Worm (Caenorhabditis elegans): ENCODE data around the gene srbc-16.

DNA sequence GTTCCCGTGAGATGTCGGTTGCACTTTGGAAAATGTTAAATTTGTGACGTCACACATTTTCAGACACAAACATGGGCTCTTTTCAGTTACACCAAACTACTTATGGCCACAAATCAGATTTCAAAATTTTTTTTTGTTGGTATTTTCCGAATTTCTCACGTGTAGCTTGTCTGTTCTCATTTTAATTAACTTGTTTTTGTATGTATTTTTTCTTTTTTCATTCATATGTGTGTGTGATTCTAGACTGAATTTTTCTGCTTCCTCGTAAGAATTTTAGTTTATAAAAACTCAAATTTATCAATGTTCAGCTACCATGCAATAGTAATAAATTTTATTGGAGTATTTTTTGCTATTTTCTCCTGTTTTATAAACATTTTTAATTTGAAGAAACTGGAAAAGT, 25.0 kb upstream of the srbc-16 start, which contains the start of gene srbc-22:
- TF ChIP-seq ama-1 (optimal IDR thresholded peaks at IDR 0.05) (no peak), flt-1 (GFP tag; IDR thresholded peaks at IDR 0.05) (no peak), ets-7 (tag; optimal IDR thresholded peaks at IDR 0.05) (no peak), F13C5.2 (tag; optimal IDR thresholded peaks at IDR 0.05) (no peak), ceh-13 (GFP tag; optimal IDR thresholded peaks at IDR 0.05) (no peak), tra-4 (tag; optimal IDR thresholded peaks at IDR 0.05) (no peak), sea-1 (GFP tag; conservative IDR thresholded peaks at IDR 0.05) (no peak), scrt-1 (GFP tag; IDR thresholded peaks at IDR 0.05) (no peak)
